Worm (Caenorhabditis elegans) whole organism, early embryonic: Measurements from ENCODE around the gene F52C9.3.

Experiments
- B0310.2 ChIP-seq: sonication (generic microtip); optimal IDR thresholded peaks from 2 replicates; lab custom pipeline; 2016; ENCODE audit warnings: mild to moderate bottlenecking, missing genetic modification characterization, missing compliant biosample characterization
- F13C5.2 ChIP-seq: sonication (generic microtip); optimal IDR thresholded peaks from 2 replicates; lab custom pipeline; 2017; ENCODE audit warnings: mild to moderate bottlenecking, missing genetic modification characterization, inconsistent platforms, missing compliant biosample characterization
- aly-1 ChIP-seq: sonication (generic microtip); optimal IDR thresholded peaks from 2 replicates; lab custom pipeline; 2016; ENCODE audit warnings: missing genetic modification characterization, missing compliant biosample characterization
- ama-1 ChIP-seq: fragments of 150-350 bp; optimal IDR thresholded peaks from 2 replicates; lab custom pipeline; 2014
- ceh-13 ChIP-seq: fragments of 200-800 bp; sonication (Bioruptor generic); optimal IDR thresholded peaks from 2 replicates; lab custom pipeline; 2018; ENCODE audit warnings: mild to moderate bottlenecking, missing genetic modification characterization, missing compliant biosample characterization
- ceh-36 ChIP-seq: sonication (generic microtip); optimal IDR thresholded peaks from 2 replicates; lab custom pipeline; 2016; ENCODE audit warnings: missing genetic modification characterization, inconsistent platforms, missing compliant biosample characterization
- ets-7 ChIP-seq: sonication (generic microtip); optimal IDR thresholded peaks from 2 replicates; lab custom pipeline; 2016; ENCODE audit warnings: missing genotype, missing genetic modification characterization, missing compliant biosample characterization
- flt-1 ChIP-seq: fragments of 200-800 bp; sonication (Bioruptor generic); IDR thresholded peaks from 2 replicates; pipeline ENCODE4 v1.3.6; 2022; ENCODE audit warnings: missing genetic modification characterization, missing compliant biosample characterization
- hmbx-1 ChIP-seq: sonication (generic microtip); optimal IDR thresholded peaks from 2 replicates; lab custom pipeline; 2016; ENCODE audit warnings: mild to moderate bottlenecking, missing genetic modification characterization, missing compliant biosample characterization
- hmg-4 ChIP-seq: fragments of 200-800 bp; sonication (Bioruptor generic); optimal IDR thresholded peaks from 2 replicates; lab custom pipeline; 2018; ENCODE audit warnings: mild to moderate bottlenecking, missing genetic modification characterization, missing compliant biosample characterization
- hnd-1 ChIP-seq: sonication (generic microtip); optimal IDR thresholded peaks from 2 replicates; lab custom pipeline; 2016; ENCODE audit warnings: missing genetic modification characterization, missing compliant biosample characterization
- sea-1 ChIP-seq: fragments of 200-800 bp; sonication (Bioruptor generic); conservative IDR thresholded peaks from 2 replicates; pipeline ENCODE4 v1.3.6; 2022; ENCODE audit warnings: missing genetic modification characterization, missing compliant biosample characterization
- tbx-37 ChIP-seq: fragments of 200-800 bp; sonication (Bioruptor generic); conservative IDR thresholded peaks from 2 replicates; pipeline ENCODE4 v1.3.6; 2022; ENCODE audit warnings: missing genetic modification reagents, missing genetic modification characterization, missing compliant biosample characterization
- tra-4 ChIP-seq: sonication (generic microtip); optimal IDR thresholded peaks from 2 replicates; lab custom pipeline; 2017; ENCODE audit warnings: missing genetic modification characterization, missing compliant biosample characterization

DNA sequence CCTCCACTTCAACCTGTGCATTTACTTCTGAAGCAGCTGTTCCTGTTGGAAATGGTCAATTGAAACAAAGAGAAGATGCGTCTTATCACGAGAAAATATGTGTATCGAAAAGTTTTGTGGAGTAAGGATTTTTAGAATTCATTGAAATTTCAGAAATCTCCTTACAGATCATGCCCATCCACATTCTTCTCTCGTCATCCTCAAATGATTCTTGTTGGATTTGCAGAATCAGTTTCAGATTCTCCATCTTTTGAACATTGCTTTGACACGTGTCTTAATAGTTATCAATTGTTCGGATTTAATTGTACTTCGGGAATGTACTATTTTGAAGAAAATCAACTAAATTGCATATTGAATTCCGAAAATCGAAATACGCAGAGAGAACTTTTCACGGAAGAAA is 17.6 kb upstream of the F52C9.3 start:
- TF ChIP-seq tbx-37 (GFP tag; lab: Robert Waterston, UW) = no peak
- no peak for TF ChIP-seq F13C5.2 (tag; lab: Kevin White, UChicago)
- TF ChIP-seq ceh-13 (GFP tag; lab: Kevin White, UChicago) = no peak
- no peak for TF ChIP-seq aly-1 (tag; lab: Kevin White, UChicago)
- TF ChIP-seq ceh-36 (tag; lab: Kevin White, UChicago) = no peak
- no peak for TF ChIP-seq B0310.2 (tag; lab: Kevin White, UChicago)
- TF ChIP-seq ama-1 (lab: Kevin White, UChicago) = no peak
- no peak for TF ChIP-seq tra-4 (tag; lab: Kevin White, UChicago)
- TF ChIP-seq ets-7 (tag; lab: Kevin White, UChicago) = no peak
- no peak for TF ChIP-seq hmbx-1
- no peak for TF ChIP-seq flt-1 (GFP tag; lab: Robert Waterston, UW)
- no peak for TF ChIP-seq sea-1 (GFP tag; lab: Robert Waterston, UW)
- no peak for TF ChIP-seq hmg-4 (GFP tag; lab: Kevin White, UChicago)
- TF ChIP-seq hnd-1 (tag; lab: Kevin White, UChicago) = no peak
